Worm (Caenorhabditis elegans): ENCODE results near the gene arf-1.
A peak's percentile ranks its signal among the peaks of the same experiment; 100 is the strongest.

arf-1 gene

ce11 chrIII:5683998-5684397, 30.7 kb upstream of the arf-1 start, which contains the start of gene rcan-1 (continued):
- TF ChIP-seq fos-1 (tag; optimal IDR thresholded peaks at IDR 0.05) (no peak), nhr-102 (tag; optimal IDR thresholded peaks at IDR 0.05) (no peak)

- TF ChIP-seq ces-1 (GFP tag; optimal IDR thresholded peaks at IDR 0.05) (no peak), sdz-12 (GFP tag; optimal IDR thresholded peaks at IDR 0.05) (no peak), dpl-1 (GFP tag; optimal IDR thresholded peaks at IDR 0.05) (peak; percentile 30), arid-1 (GFP tag; conservative IDR thresholded peaks at IDR 0.05) (no peak), T20F7.1 (GFP tag; optimal IDR thresholded peaks at IDR 0.05) (no peak), Y75B8A.6 (GFP tag; IDR thresholded peaks at IDR 0.05) (no peak), Y5F2A.4 (GFP tag; optimal IDR thresholded peaks at IDR 0.05) (no peak), fos-1 (tag; optimal IDR thresholded peaks at IDR 0.05) (no peak), nhr-25 (tag; optimal IDR thresholded peaks at IDR 0.05; ENCODE audit: borderline replicate concordance, insufficient read depth) (no peak), ceh-20 (GFP tag; IDR thresholded peaks at IDR 0.05) (no peak), F49E8.2 (tag; optimal IDR thresholded peaks at IDR 0.05; ENCODE audit: borderline replicate concordance) (no peak), saeg-2 (GFP tag; IDR thresholded peaks at IDR 0.05) (no peak), fkh-10 (GFP tag; optimal IDR thresholded peaks at IDR 0.05) (peak; percentile 91), aha-1 (tag) (peak; percentile 4), gei-8 (GFP tag; optimal IDR thresholded peaks at IDR 0.05) (no peak), zfp-2 (tag; optimal IDR thresholded peaks at IDR 0.05) (no peak), ctbp-1 (GFP tag; IDR thresholded peaks at IDR 0.05) (peak; percentile 44; the same call in 1 of the 2 replicates), nhr-6 (tag; optimal IDR thresholded peaks at IDR 0.05) (no peak), egl-43 (GFP tag; IDR thresholded peaks at IDR 0.05) (no peak), Y48G9A.11 (GFP tag; IDR thresholded peaks at IDR 0.05) (no peak), lin-39 (tag; optimal IDR thresholded peaks at IDR 0.05) (no peak), daf-16 (GFP tag; optimal IDR thresholded peaks at IDR 0.05) (no peak), daf-16 (tag; optimal IDR thresholded peaks at IDR 0.05) (peak; percentile 58), F26F4.8 (GFP tag; conservative IDR thresholded peaks at IDR 0.05) (no peak), Y105C5A.15 (GFP tag; IDR thresholded peaks at IDR 0.05) (no peak), ceh-44 (GFP tag; IDR thresholded peaks at IDR 0.05) (no peak), set-16 (GFP tag; IDR thresholded peaks at IDR 0.05) (no peak), lir-3 (tag; optimal IDR thresholded peaks at IDR 0.05) (no peak), dmd-6 (GFP tag; IDR thresholded peaks at IDR 0.05) (peak; percentile 35; the same call in 1 of the 2 replicates), R02D3.7 (tag; optimal IDR thresholded peaks at IDR 0.05) (no peak), D1046.2 (GFP tag; IDR thresholded peaks at IDR 0.05) (no peak), ztf-11 (tag; optimal IDR thresholded peaks at IDR 0.05) (no peak), nhr-76 (tag; optimal IDR thresholded peaks at IDR 0.05) (no peak), ceh-82 (tag; optimal IDR thresholded peaks at IDR 0.05) (no peak), T26A8.4 (GFP tag; IDR thresholded peaks at IDR 0.05) (peak; percentile 35; the same call in 1 of the 2 replicates), attf-4 (tag; optimal IDR thresholded peaks at IDR 0.05) (no peak), lin-38 (GFP tag; IDR thresholded peaks at IDR 0.05) (no peak; the same call in 1 of the 2 replicates), daf-8 (GFP tag; IDR thresholded peaks at IDR 0.05) (no peak), unc-62 (GFP tag; optimal IDR thresholded peaks at IDR 0.05 in 1 of 2) (no peak), unc-62 (tag; optimal IDR thresholded peaks at IDR 0.05) (no peak), lsy-2 (tag; optimal IDR thresholded peaks at IDR 0.05) (peak in 1 of 2 experiments; percentile 64), hif-1 (tag; optimal IDR thresholded peaks at IDR 0.05) (no peak), nhr-48 (tag; optimal IDR thresholded peaks at IDR 0.05) (no peak), pha-4 (GFP tag; IDR thresholded peaks at IDR 0.05) (no peak), pha-4 (tag; optimal IDR thresholded peaks at IDR 0.05) (peak; percentile 73), dmd-8 (GFP tag; IDR thresholded peaks at IDR 0.05) (no peak), nhr-77 (tag; optimal IDR thresholded peaks at IDR 0.05) (no peak), nhr-102 (tag; optimal IDR thresholded peaks at IDR 0.05) (no peak), skn-1 (tag; optimal IDR thresholded peaks at IDR 0.05) (no peak), ZK337.2 (GFP tag; IDR thresholded peaks at IDR 0.05) (no peak)
Observed at ce11 chrIII:5688246-5688645, 26.4 kb upstream of the arf-1 start.

Data from whole organism, L4 larva.